Worm (Caenorhabditis elegans) whole organism, L1 larva: ENCODE measurements around the gene mcm-7.

Experiments used
- C04F5.9 ChIP-seq: sonication (generic microtip); optimal IDR thresholded peaks from 2 replicates; lab custom pipeline; 2016; ENCODE audit warnings: missing genetic modification characterization, missing compliant biosample characterization
- alr-1 ChIP-seq: fragments of 200-800 bp; sonication (Bioruptor generic); optimal IDR thresholded peaks from 2 replicates; lab custom pipeline; 2018; ENCODE audit warnings: borderline replicate concordance, mild to moderate bottlenecking, missing genetic modification characterization, missing compliant biosample characterization
- blmp-1 ChIP-seq: fragments of 150-350 bp; optimal IDR thresholded peaks from 2 replicates; lab custom pipeline; 2014; ENCODE audit warnings: missing biosample characterization, missing genetic modification characterization
- ceh-82 ChIP-seq, 3 experiments: fragments of 150-350 bp in 1 of 3; sonication (generic microtip) in 2 of 3; optimal IDR thresholded peaks; 2 replicates each; lab custom pipeline; 2014 to 2017; ENCODE audit warnings: missing biosample characterization in 3 of 3, missing genetic modification characterization in 3 of 3
- ceh-88 ChIP-seq: fragments of 200-800 bp; sonication (Bioruptor generic); IDR thresholded peaks from 2 replicates; pipeline ENCODE4 v1.3.6; 2022; ENCODE audit warnings: missing genetic modification characterization, missing compliant biosample characterization
- efl-1 ChIP-seq, 4 experiments: fragments of 150-350 bp; optimal IDR thresholded peaks in 3 of 4; peaks in 1 of 4; 1 replicate in 1 of 4; 2 replicates in 3 of 4; lab custom pipeline; 2014; ENCODE audit warnings: missing biosample characterization in 2 of 4, missing genetic modification characterization in 2 of 4, missing genetic modification reagents in 2 of 4
- egl-27 ChIP-seq, 2 experiments: fragments of 150-350 bp in 1 of 2; sonication (generic microtip); optimal IDR thresholded peaks; 3 replicates each; lab custom pipeline; 2017 to 2018; ENCODE audit warnings: missing biosample characterization in 2 of 2, missing genetic modification characterization in 2 of 2, missing genetic modification reagents in 2 of 2
- ets-5 ChIP-seq: fragments of 200-800 bp; sonication (Bioruptor generic); IDR thresholded peaks from 2 replicates; pipeline ENCODE4 v1.3.6; 2022; ENCODE audit warnings: missing genetic modification characterization, missing compliant biosample characterization
- fkh-4 ChIP-seq: sonication (generic microtip); optimal IDR thresholded peaks from 2 replicates; lab custom pipeline; 2016; ENCODE audit warnings: missing compliant biosample characterization, missing genetic modification characterization, borderline replicate concordance
- fkh-8 ChIP-seq: sonication (generic microtip); optimal IDR thresholded peaks from 2 replicates; lab custom pipeline; 2016; ENCODE audit warnings: mild to moderate bottlenecking, missing genetic modification characterization, missing compliant biosample characterization
- grh-1 ChIP-seq: fragments of 200-800 bp; sonication (Bioruptor generic); IDR thresholded peaks from 2 replicates; pipeline ENCODE4 v1.3.6; 2022; ENCODE audit warnings: missing genetic modification reagents, missing genetic modification characterization, missing compliant biosample characterization
- hpl-2 ChIP-seq: fragments of 150-350 bp; optimal IDR thresholded peaks from 2 replicates; lab custom pipeline; 2014; ENCODE audit warnings: missing biosample characterization, missing genetic modification reagents, missing genetic modification characterization
- irx-1 ChIP-seq: sonication (generic microtip); optimal IDR thresholded peaks from 2 replicates; lab custom pipeline; 2016; ENCODE audit warnings: missing genetic modification characterization, missing compliant biosample characterization
- jun-1 ChIP-seq: fragments of 150-350 bp; optimal IDR thresholded peaks from 2 replicates; lab custom pipeline; 2014; ENCODE audit warnings: missing biosample characterization, missing genetic modification reagents, missing genetic modification characterization
- lin-13 ChIP-seq: fragments of 150-350 bp; optimal IDR thresholded peaks from 2 replicates; lab custom pipeline; 2014; ENCODE audit warnings: missing biosample characterization, missing genetic modification reagents, missing genetic modification characterization
- lin-15B ChIP-seq: fragments of 150-350 bp; sonication (generic microtip); optimal IDR thresholded peaks from 3 replicates; lab custom pipeline; 2014; ENCODE audit warnings: missing biosample characterization, missing genetic modification characterization
- lin-39 ChIP-seq: fragments of 150-350 bp; optimal IDR thresholded peaks from 2 replicates; lab custom pipeline; 2014; ENCODE audit warnings: missing biosample characterization, missing genetic modification reagents, missing genetic modification characterization
- lir-3 ChIP-seq: sonication (generic microtip); optimal IDR thresholded peaks from 2 replicates; lab custom pipeline; 2016; ENCODE audit warnings: mild to moderate bottlenecking, missing genetic modification characterization, moderate library complexity, missing compliant biosample characterization; ENCODE audit not compliant: poor library complexity
- mab-9 ChIP-seq: fragments of 200-800 bp; sonication (Bioruptor generic); IDR thresholded peaks from 2 replicates; pipeline ENCODE4 v1.3.6; 2022; ENCODE audit warnings: missing genetic modification reagents, missing genetic modification characterization, missing compliant biosample characterization
- mef-2 ChIP-seq: fragments of 150-350 bp; optimal IDR thresholded peaks from 2 replicates; lab custom pipeline; 2014; ENCODE audit warnings: missing biosample characterization, missing genetic modification characterization
- mep-1 ChIP-seq: fragments of 150-350 bp; optimal IDR thresholded peaks from 2 replicates; lab custom pipeline; 2014; ENCODE audit warnings: missing biosample characterization, missing genetic modification characterization
- nhr-19 ChIP-seq: fragments of 200-800 bp; sonication (Bioruptor generic); conservative IDR thresholded peaks from 2 replicates; pipeline ENCODE4 v1.3.6; 2022; ENCODE audit warnings: missing genetic modification characterization, missing compliant biosample characterization
- nhr-20 ChIP-seq: sonication (generic microtip); optimal IDR thresholded peaks from 2 replicates; lab custom pipeline; 2016; ENCODE audit warnings: mild to moderate bottlenecking, missing genetic modification characterization, missing compliant biosample characterization
- nhr-237 ChIP-seq: fragments of 150-350 bp; optimal IDR thresholded peaks from 2 replicates; lab custom pipeline; 2014; ENCODE audit warnings: missing biosample characterization, missing genetic modification characterization
- nhr-28 ChIP-seq: fragments of 150-350 bp; optimal IDR thresholded peaks from 2 replicates; lab custom pipeline; 2014; ENCODE audit warnings: missing biosample characterization, missing genetic modification characterization
- nhr-71 ChIP-seq: sonication (generic microtip); optimal IDR thresholded peaks from 2 replicates; lab custom pipeline; 2016; ENCODE audit warnings: mild to moderate bottlenecking, missing genetic modification characterization, moderate library complexity, missing compliant biosample characterization
- nhr-77 ChIP-seq: fragments of 150-350 bp; optimal IDR thresholded peaks from 2 replicates; lab custom pipeline; 2014; ENCODE audit warnings: missing biosample characterization, missing genetic modification characterization
- nhr-84 ChIP-seq: sonication (generic microtip); optimal IDR thresholded peaks from 2 replicates; lab custom pipeline; 2017; ENCODE audit warnings: missing biosample characterization, missing genetic modification characterization
- pag-3 ChIP-seq: sonication (generic microtip); optimal IDR thresholded peaks from 2 replicates; lab custom pipeline; 2017; ENCODE audit warnings: missing genetic modification characterization, mild to moderate bottlenecking, missing compliant biosample characterization, antibody characterized with exemption, borderline replicate concordance; ENCODE audit not compliant: insufficient read depth
- pax-3 ChIP-seq: fragments of 200-800 bp; sonication (Bioruptor generic); optimal IDR thresholded peaks from 2 replicates; lab custom pipeline; 2018; ENCODE audit warnings: mild to moderate bottlenecking, missing genetic modification characterization, moderate library complexity, missing compliant biosample characterization
- rnt-1 ChIP-seq: sonication (generic microtip); optimal IDR thresholded peaks from 2 replicates; lab custom pipeline; 2016; ENCODE audit warnings: mild to moderate bottlenecking, missing genetic modification characterization, moderate library complexity, missing compliant biosample characterization
- snu-23 ChIP-seq: sonication (generic microtip); optimal IDR thresholded peaks from 2 replicates; lab custom pipeline; 2016; ENCODE audit warnings: missing genetic modification characterization, missing compliant biosample characterization
- sox-4 ChIP-seq: sonication (generic microtip); optimal IDR thresholded peaks from 2 replicates; lab custom pipeline; 2016; ENCODE audit warnings: missing genetic modification characterization, missing compliant biosample characterization
- sptf-1 ChIP-seq: fragments of 150-350 bp; optimal IDR thresholded peaks from 2 replicates; lab custom pipeline; 2014; ENCODE audit warnings: missing biosample characterization, missing genetic modification characterization
- sup-37 ChIP-seq: fragments of 200-800 bp; sonication (Bioruptor generic); optimal IDR thresholded peaks from 2 replicates; lab custom pipeline; 2018; ENCODE audit warnings: mild to moderate bottlenecking, missing genetic modification characterization, missing compliant biosample characterization
- swsn-7 ChIP-seq: sonication (generic microtip); optimal IDR thresholded peaks from 2 replicates; lab custom pipeline; 2016; ENCODE audit warnings: missing genetic modification characterization, missing compliant biosample characterization
- unc-62 ChIP-seq: fragments of 150-350 bp; optimal IDR thresholded peaks from 2 replicates; lab custom pipeline; 2014; ENCODE audit warnings: missing biosample characterization, missing genetic modification reagents, missing genetic modification characterization
- unc-86 ChIP-seq: sonication (generic microtip); optimal IDR thresholded peaks from 2 replicates; lab custom pipeline; 2016; ENCODE audit warnings: missing genetic modification characterization, missing compliant biosample characterization
- zip-4 ChIP-seq: fragments of 200-800 bp; sonication (Bioruptor generic); optimal IDR thresholded peaks from 2 replicates; lab custom pipeline; 2018; ENCODE audit warnings: mild to moderate bottlenecking, missing genetic modification characterization, moderate library complexity, missing compliant biosample characterization
- ztf-11 ChIP-seq, 2 experiments: sonication (generic microtip); optimal IDR thresholded peaks; 2 replicates each; lab custom pipeline; 2016 to 2017; ENCODE audit warnings: missing genetic modification characterization in 2 of 2, missing biosample characterization in 1 of 2, missing compliant biosample characterization in 1 of 2
- ztf-4 ChIP-seq: fragments of 150-350 bp; optimal IDR thresholded peaks from 2 replicates; lab custom pipeline; 2014; ENCODE audit warnings: missing biosample characterization, missing genetic modification characterization

mcm-7 gene

ce11 chrV:4374625-4375024 is 27.7 kb downstream of the mcm-7 start, which contains the start of gene neg-1:
Gene neg-1 (minus strand): TSS chrV:4374874.
- TF ChIP-seq ztf-4 (tag; lab: Kevin White, UChicago) (no peak), sptf-1 (tag; lab: Kevin White, UChicago) (no peak), jun-1 (tag; lab: Kevin White, UChicago) (no peak), lin-39 (tag; lab: Kevin White, UChicago) (no peak), sup-37 (GFP tag; lab: Kevin White, UChicago) (no peak), unc-62 (GFP tag; lab: Kevin White, UChicago) (no peak), mep-1 (no peak), nhr-84 (tag; lab: Kevin White, UChicago) (no peak), blmp-1 (no peak), mef-2 (no peak), grh-1 (GFP tag; lab: Robert Waterston, UW) (no peak)
- TF ChIP-seq, all 84 proteins: peak for 0

ce11 chrV:4375807-4376564 is 29.0 kb downstream of the mcm-7 start, which contains the start of gene F32D1.7:
Gene F32D1.7 (minus strand): TSS chrV:4376173.
- TF ChIP-seq zip-4 (GFP tag; lab: Kevin White, UChicago), result no peak
- no peak for TF ChIP-seq lin-15B
- no peak for TF ChIP-seq lin-13 (GFP tag; lab: Kevin White, UChicago)
- TF ChIP-seq mep-1, result no peak
- no peak for TF ChIP-seq ztf-4 (tag; lab: Kevin White, UChicago)
- no peak for TF ChIP-seq lir-3 (tag; lab: Kevin White, UChicago)
- no peak for TF ChIP-seq pag-3 (tag; lab: Kevin White, UChicago)
- TF ChIP-seq ztf-11 (tag; optimal IDR thresholded peaks at IDR 0.05; lab: Kevin White, UChicago), result no peak
- no peak for TF ChIP-seq fkh-8 (tag; lab: Kevin White, UChicago)
- no peak for TF ChIP-seq unc-62 (GFP tag; lab: Kevin White, UChicago)
- TF ChIP-seq nhr-71 (tag; lab: Kevin White, UChicago), result no peak
- TF ChIP-seq nhr-77 (tag; lab: Kevin White, UChicago), result no peak

- TF ChIP-seq snu-23 (GFP tag; lab: Kevin White, UChicago) (no peak), egl-27 (tag; optimal IDR thresholded peaks at IDR 0.05; lab: Kevin White, UChicago) (no peak), mep-1 (no peak), ets-5 (GFP tag; lab: Robert Waterston, UW) (no peak), pax-3 (tag; lab: Kevin White, UChicago) (no peak), hpl-2 (GFP tag; lab: Kevin White, UChicago) (no peak), mab-9 (GFP tag; lab: Robert Waterston, UW) (no peak), nhr-20 (tag; lab: Kevin White, UChicago) (no peak), nhr-237 (tag; lab: Kevin White, UChicago) (no peak), sptf-1 (tag; lab: Kevin White, UChicago) (no peak), ceh-88 (no peak), lin-13 (GFP tag; lab: Kevin White, UChicago) (no peak), jun-1 (tag; lab: Kevin White, UChicago) (no peak)
- TF ChIP-seq, all 84 proteins: peak for 0
Measured at ce11 chrV:4377622-4378021, 30.7 kb downstream of the mcm-7 start, which contains the start of gene F32D1.8. Gene F32D1.8 (minus strand): TSS chrV:4377722.

DNA sequence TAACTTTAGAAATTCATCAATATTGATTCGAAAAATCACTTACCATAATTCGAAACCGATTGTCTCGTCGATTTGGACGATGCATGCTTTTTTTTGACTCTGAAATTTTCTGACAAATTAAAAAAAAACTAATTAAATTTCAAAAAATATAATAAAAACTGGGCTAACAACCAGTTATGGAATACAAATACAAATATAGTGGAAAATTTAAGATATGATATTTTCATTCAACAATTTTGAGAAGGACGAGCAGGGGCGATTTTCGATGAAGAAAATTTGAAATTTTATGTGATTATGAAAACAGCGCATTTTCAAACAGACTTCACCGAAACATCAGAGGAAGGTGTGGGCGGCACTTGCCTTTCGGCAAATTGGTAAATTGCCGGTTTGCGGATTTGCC is 35.3 kb downstream of the mcm-7 start, which contains the start of gene F13A2.1:
F13A2.1 (minus strand) TSS at position 101 of the 400 bp plus-strand sequence.
- TF ChIP-seq ceh-82 (tag; optimal IDR thresholded peaks at IDR 0.05; lab: Kevin White, UChicago) (no peak), efl-1 (optimal IDR thresholded peaks at IDR 0.05; lab: Kevin White, UChicago) (no peak), efl-1 (GFP tag; optimal IDR thresholded peaks at IDR 0.05 in 1 of 2; lab: Kevin White, UChicago) (peak in 1 of 2 experiments; percentile 48)

DNA sequence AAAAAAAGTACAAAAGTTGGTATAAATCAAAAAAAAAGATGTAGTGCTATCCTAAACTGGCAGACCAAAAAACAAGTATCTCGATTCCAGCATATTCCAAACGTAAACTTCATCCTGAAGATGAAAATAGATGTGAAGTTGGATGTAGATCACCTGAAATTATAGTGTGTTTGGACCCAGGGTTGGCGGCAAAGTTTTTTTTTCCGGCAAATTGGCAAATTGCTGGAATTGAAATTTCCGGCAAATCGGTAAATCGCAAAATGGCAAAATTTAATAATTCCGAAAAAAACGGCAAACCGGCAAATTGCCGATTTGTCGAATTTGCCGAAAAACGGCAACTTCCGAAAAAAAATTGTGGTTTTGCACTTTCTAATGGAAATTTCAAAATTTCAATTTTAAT is 37.5 kb downstream of the mcm-7 start, which contains the start of gene F13A2.2:
F13A2.2 (minus strand) TSS at position 101 of the 400 bp plus-strand sequence.
- TF ChIP-seq blmp-1 (no peak), swsn-7 (no peak), alr-1 (tag; lab: Kevin White, UChicago) (no peak), snu-23 (GFP tag; lab: Kevin White, UChicago) (no peak), sox-4 (tag; lab: Kevin White, UChicago) (no peak), rnt-1 (no peak), mef-2 (no peak), fkh-4 (tag; lab: Kevin White, UChicago) (no peak), nhr-19 (GFP tag; lab: Robert Waterston, UW) (no peak), zip-4 (GFP tag; lab: Kevin White, UChicago) (no peak), nhr-28 (tag; lab: Kevin White, UChicago) (no peak), sptf-1 (tag; lab: Kevin White, UChicago) (no peak), C04F5.9 (tag; lab: Kevin White, UChicago) (no peak), irx-1 (tag; lab: Kevin White, UChicago) (no peak), nhr-237 (tag; lab: Kevin White, UChicago) (no peak), nhr-77 (tag; lab: Kevin White, UChicago) (no peak), jun-1 (tag; lab: Kevin White, UChicago) (no peak), unc-86 (tag; lab: Kevin White, UChicago) (no peak)
